ENCODE assay signal across 2 fruit fly cellular contexts in genomic region chrX:7230647-7231046, dm6.
A peak's percentile ranks its signal among the peaks of the same experiment; 100 is the strongest.
TF ChIP-seq lines count a peak whose summit lies in the region.

No protein-coding gene starts in this region.

- TF ChIP-seq CTCF in whole organism, embryonic (GFP tag; optimal IDR thresholded peaks at IDR 0.05; lab: Kevin White, UChicago), result no peak

TF ChIP-seq in whole organism, embryonic, 481 proteins besides CTCF, POLR2A, EP300 and RAD21:
- TF ChIP-seq Nf-YC (tag; optimal IDR thresholded peaks at IDR 0.05; lab: Kevin White, UChicago), result peak; percentile 81
- peak; percentile 92 for TF ChIP-seq Nf-YB (GFP tag; optimal IDR thresholded peaks at IDR 0.05; lab: Kevin White, UChicago)
- no peak for TF ChIP-seq CG43689 (GFP tag; IDR thresholded peaks at IDR 0.05; lab: Robert Waterston, UW)
- peak; percentile 59 for TF ChIP-seq sqz (GFP tag; optimal IDR thresholded peaks at IDR 0.05; lab: Kevin White, UChicago)
- no peak for TF ChIP-seq danr (GFP tag; IDR thresholded peaks at IDR 0.05; lab: Robert Waterston, UW)
- TF ChIP-seq otp (GFP tag; IDR thresholded peaks at IDR 0.05; lab: Robert Waterston, UW), result peak; percentile 29; the same call in 1 of the 3 replicates

TF ChIP-seq in whole organism, prepupa, 60 proteins besides CTCF, POLR2A, EP300 and RAD21:
- TF ChIP-seq spab (GFP tag; optimal IDR thresholded peaks at IDR 0.05; lab: Kevin White, UChicago) (no peak), fkh (GFP tag; optimal IDR thresholded peaks at IDR 0.05; lab: Kevin White, UChicago) (peak; percentile 28), CG6854 (GFP tag; optimal IDR thresholded peaks at IDR 0.05; lab: Kevin White, UChicago) (no peak)
TF ChIP-seq in whole organism, prepupa: peak in this region for 1.
